Worm (Caenorhabditis elegans) whole organism, L2 larva: ENCODE measurements around the gene F55H2.5.

Source experiments
- R02D3.7 ChIP-seq: fragments of 150-350 bp; optimal IDR thresholded peaks from 2 replicates; lab custom pipeline; 2014; ENCODE audit warnings: missing biosample characterization, missing genetic modification characterization
- alr-1 ChIP-seq: fragments of 150-350 bp; optimal IDR thresholded peaks from 2 replicates; lab custom pipeline; 2014; ENCODE audit warnings: missing biosample characterization, missing genetic modification characterization
- ama-1 ChIP-seq: fragments of 150-350 bp; optimal IDR thresholded peaks from 2 replicates; lab custom pipeline; 2018; ENCODE audit warnings: inconsistent platforms
- blmp-1 ChIP-seq: sonication (generic microtip); optimal IDR thresholded peaks from 2 replicates; lab custom pipeline; 2017; ENCODE audit warnings: missing genetic modification characterization, mild to moderate bottlenecking, missing compliant biosample characterization, antibody characterized with exemption, moderate library complexity; ENCODE audit not compliant: insufficient read depth
- ceh-82 ChIP-seq: fragments of 150-350 bp; optimal IDR thresholded peaks from 2 replicates; lab custom pipeline; 2014; ENCODE audit warnings: missing biosample characterization, missing genetic modification characterization
- dmd-4 ChIP-seq: sonication (generic microtip); optimal IDR thresholded peaks from 2 replicates; lab custom pipeline; 2017; ENCODE audit warnings: missing biosample characterization, missing genetic modification characterization
- nhr-11 ChIP-seq: fragments of 150-350 bp; optimal IDR thresholded peaks from 2 replicates; lab custom pipeline; 2014; ENCODE audit warnings: missing biosample characterization, missing genetic modification characterization
- nhr-12 ChIP-seq: fragments of 150-350 bp; optimal IDR thresholded peaks from 2 replicates; lab custom pipeline; 2014; ENCODE audit warnings: missing biosample characterization, missing genetic modification characterization
- nhr-23 ChIP-seq: fragments of 150-350 bp; optimal IDR thresholded peaks from 2 replicates; lab custom pipeline; 2014; ENCODE audit warnings: missing biosample characterization, missing genetic modification reagents, missing genetic modification characterization
- skn-1 ChIP-seq: sonication (generic microtip); optimal IDR thresholded peaks from 2 replicates; lab custom pipeline; 2017; ENCODE audit warnings: missing biosample characterization, missing genetic modification characterization
- unc-62 ChIP-seq: fragments of 150-350 bp; optimal IDR thresholded peaks from 2 replicates; lab custom pipeline; 2014; ENCODE audit warnings: missing biosample characterization, missing genetic modification reagents, missing genetic modification characterization
- zag-1 ChIP-seq: fragments of 150-350 bp; optimal IDR thresholded peaks from 2 replicates; lab custom pipeline; 2014; ENCODE audit warnings: missing biosample characterization, missing genetic modification characterization

ce11 chrIII:9542816-9543215, 31.5 kb downstream of the F55H2.5 start, which contains the start of gene eif-2Balpha:
- TF ChIP-seq ama-1 = no peak
- TF ChIP-seq nhr-11 = no peak
- no peak for TF ChIP-seq dmd-4 (tag; lab: Kevin White, UChicago)
- TF ChIP-seq zag-1 (tag; lab: Kevin White, UChicago) = no peak
- TF ChIP-seq blmp-1 (tag; lab: Kevin White, UChicago) = no peak
- TF ChIP-seq R02D3.7 = no peak
- no peak for TF ChIP-seq nhr-23
- TF ChIP-seq skn-1 (tag; lab: Kevin White, UChicago) = no peak
- no peak for TF ChIP-seq ceh-82 (tag; lab: Kevin White, UChicago)
- TF ChIP-seq unc-62 (GFP tag; lab: Kevin White, UChicago) = no peak
- no peak for TF ChIP-seq nhr-12
- TF ChIP-seq alr-1 (tag; lab: Kevin White, UChicago) = no peak
